Fruit fly (Drosophila melanogaster) whole organism, wandering third instar larva: Measurements from ENCODE around the gene dpy.

Experiments
- Abd-B ChIP-seq: fragments of >200 bp; optimal IDR thresholded peaks from 2 replicates; lab custom pipeline; 2017; ENCODE audit warnings: missing biosample characterization, missing genetic modification characterization
- CrebA ChIP-seq: fragments of 200-800 bp; sonication (Bioruptor generic); optimal IDR thresholded peaks from 2 replicates; lab custom pipeline; 2016; ENCODE audit warnings: missing biosample characterization, mild to moderate bottlenecking, missing genetic modification characterization, borderline replicate concordance
- Dfd ChIP-seq: fragments of >200 bp; optimal IDR thresholded peaks from 2 replicates; lab custom pipeline; 2017; ENCODE audit warnings: missing biosample characterization, missing genetic modification characterization
- Dif ChIP-seq: fragments of 200-275, 200-300 bp; sonication (Bioruptor generic); optimal IDR thresholded peaks from 2 replicates; lab custom pipeline; 2018; ENCODE audit warnings: missing biosample characterization, missing genetic modification characterization; ENCODE audit not compliant: partially characterized antibody
- GATAd ChIP-seq: sonication (Bioruptor generic); optimal IDR thresholded peaks from 2 replicates; lab custom pipeline; 2016; ENCODE audit warnings: missing biosample characterization, missing genetic modification characterization
- Hr78 ChIP-seq: fragments of >200 bp; optimal IDR thresholded peaks from 2 replicates; lab custom pipeline; 2017; ENCODE audit warnings: missing biosample characterization, missing genetic modification characterization
- Hr83 ChIP-seq: fragments of 200-300 bp; sonication (Bioruptor generic); optimal IDR thresholded peaks from 2 replicates; lab custom pipeline; 2016; ENCODE audit warnings: missing biosample characterization, mild to moderate bottlenecking, missing genetic modification characterization, moderate library complexity; ENCODE audit not compliant: poor library complexity, severe bottlenecking
- Jra ChIP-seq: sonication (Bioruptor generic); optimal IDR thresholded peaks from 2 replicates; lab custom pipeline; 2016; ENCODE audit warnings: missing biosample characterization, missing genetic modification characterization
- Mio ChIP-seq: sonication (Bioruptor generic); optimal IDR thresholded peaks from 2 replicates; lab custom pipeline; 2016; ENCODE audit warnings: missing biosample characterization, missing genetic modification characterization
- N ChIP-seq: fragments of >200 bp; optimal IDR thresholded peaks from 2 replicates; lab custom pipeline; 2018; ENCODE audit warnings: missing biosample characterization, missing external identifiers, missing genetic modification characterization
- OdsH ChIP-seq: fragments of 200-800 bp; sonication (Bioruptor generic); optimal IDR thresholded peaks from 2 replicates; lab custom pipeline; 2016; ENCODE audit warnings: missing biosample characterization, mild to moderate bottlenecking, missing genetic modification characterization
- Rel ChIP-seq, 2 experiments: fragments of 200-800 bp; sonication (Bioruptor generic) in 1 of 2; optimal IDR thresholded peaks; 2 replicates in 1 of 2; 3 replicates in 1 of 2; lab custom pipeline; 2016 to 2019; ENCODE audit warnings: mild to moderate bottlenecking in 2 of 2, missing biosample characterization in 2 of 2, missing genetic modification characterization in 2 of 2, moderate library complexity in 1 of 2
- Sp1 ChIP-seq: fragments of 200-800 bp; sonication (Bioruptor generic); optimal IDR thresholded peaks from 3 replicates; lab custom pipeline; 2019; ENCODE audit warnings: missing biosample characterization, mild to moderate bottlenecking, missing genetic modification characterization, moderate library complexity
- Vsx2 ChIP-seq: fragments of 200-300, 225-300 bp; sonication (Bioruptor generic); optimal IDR thresholded peaks from 2 replicates; lab custom pipeline; 2018; ENCODE audit warnings: missing biosample characterization, missing genetic modification characterization; ENCODE audit not compliant: partially characterized antibody
- dl ChIP-seq, 2 experiments: fragments of 175-275, 200-275 bp in 1 of 2; fragments of 200-275 bp in 1 of 2; sonication (Bioruptor generic); optimal IDR thresholded peaks; lab custom pipeline; 2018; ENCODE audit warnings: mild to moderate bottlenecking in 2 of 2, missing biosample characterization in 2 of 2, missing genetic modification characterization in 2 of 2, moderate library complexity in 2 of 2; ENCODE audit not compliant: partially characterized antibody in 2 of 2, insufficient read depth in 1 of 2
- dmrt93B ChIP-seq: fragments of 200-800 bp; sonication (Bioruptor generic); optimal IDR thresholded peaks from 2 replicates; lab custom pipeline; 2018; ENCODE audit warnings: missing biosample characterization, mild to moderate bottlenecking, missing genetic modification characterization
- foxo ChIP-seq, 2 experiments: fragments of 200-800 bp; sonication (Bioruptor generic); optimal IDR thresholded peaks; 2 replicates in 1 of 2; 3 replicates in 1 of 2; lab custom pipeline; 2016 to 2017; ENCODE audit warnings: missing biosample characterization in 2 of 2, missing genetic modification characterization in 2 of 2
- fru ChIP-seq: fragments of 200-800 bp; sonication (Bioruptor generic); optimal IDR thresholded peaks from 3 replicates; lab custom pipeline; 2016; ENCODE audit warnings: missing biosample characterization, mild to moderate bottlenecking, missing genetic modification characterization
- h ChIP-seq: fragments of 200-800 bp; sonication (Bioruptor generic); optimal IDR thresholded peaks from 3 replicates; lab custom pipeline; 2016; ENCODE audit warnings: missing biosample characterization, mild to moderate bottlenecking, missing genetic modification characterization
- jim ChIP-seq: fragments of 175-275, 200-325 bp; sonication (Bioruptor generic); optimal IDR thresholded peaks from 2 replicates; lab custom pipeline; 2016; ENCODE audit warnings: missing biosample characterization, mild to moderate bottlenecking, missing genetic modification characterization
- lola ChIP-seq: fragments of >200 bp; optimal IDR thresholded peaks from 2 replicates; lab custom pipeline; 2017; ENCODE audit warnings: missing biosample characterization, missing genetic modification characterization
- psq ChIP-seq: fragments of 200-800 bp; sonication (Bioruptor generic); optimal IDR thresholded peaks from 3 replicates; lab custom pipeline; 2017; ENCODE audit warnings: missing biosample characterization, mild to moderate bottlenecking, missing genetic modification characterization, moderate library complexity
- rgr ChIP-seq: fragments of 200-800 bp; sonication (Bioruptor generic); optimal IDR thresholded peaks from 3 replicates; lab custom pipeline; 2016; ENCODE audit warnings: missing biosample characterization, mild to moderate bottlenecking, missing genetic modification characterization
- sage ChIP-seq: fragments of 200-800 bp; sonication (Bioruptor generic); optimal IDR thresholded peaks from 2 replicates; lab custom pipeline; 2016; ENCODE audit warnings: missing biosample characterization, mild to moderate bottlenecking, missing genetic modification characterization
- sv ChIP-seq: fragments of 200-800 bp; sonication (Bioruptor generic); optimal IDR thresholded peaks from 3 replicates; lab custom pipeline; 2016; ENCODE audit warnings: missing biosample characterization, missing genetic modification characterization
- tai ChIP-seq: sonication (Bioruptor generic); optimal IDR thresholded peaks from 2 replicates; lab custom pipeline; 2016; ENCODE audit warnings: missing biosample characterization, missing genetic modification characterization
- usp ChIP-seq: fragments of >200 bp; optimal IDR thresholded peaks from 2 replicates; lab custom pipeline; 2017; ENCODE audit warnings: missing biosample characterization, missing genetic modification characterization
- woc ChIP-seq: sonication (Bioruptor generic); optimal IDR thresholded peaks from 2 replicates; lab custom pipeline; 2016; ENCODE audit warnings: missing biosample characterization, mild to moderate bottlenecking, missing genetic modification characterization

Gene dpy

dm6 chr2L:4596686-4597085, 17.4 kb downstream of the dpy start:
- TF ChIP-seq GATAd (GFP tag; lab: Kevin White, UChicago) (no peak), Jra (GFP tag; lab: Kevin White, UChicago) (no peak), jim (GFP tag; lab: Kevin White, UChicago) (no peak), dl (GFP tag; optimal IDR thresholded peaks at IDR 0.05; lab: Kevin White, UChicago; ENCODE audit: insufficient read depth in 1 of 2, partially characterized antibody in 2 of 2) (no peak), Sp1 (GFP tag; lab: Kevin White, UChicago) (no peak), Hr78 (GFP tag; lab: Kevin White, UChicago) (no peak), Rel (GFP tag; optimal IDR thresholded peaks at IDR 0.05; lab: Kevin White, UChicago) (no peak), Rel (tag; optimal IDR thresholded peaks at IDR 0.05; lab: Kevin White, UChicago) (no peak), Dif (GFP tag; lab: Kevin White, UChicago) (no peak), Dfd (GFP tag; lab: Kevin White, UChicago) (no peak), sv (no peak), Vsx2 (GFP tag; lab: Kevin White, UChicago) (no peak), Mio (no peak), N (GFP tag; lab: Kevin White, UChicago) (no peak), psq (GFP tag; lab: Kevin White, UChicago) (no peak), foxo (GFP tag; optimal IDR thresholded peaks at IDR 0.05; lab: Kevin White, UChicago) (no peak), tai (GFP tag; lab: Kevin White, UChicago) (no peak), lola (GFP tag; lab: Kevin White, UChicago) (no peak), Abd-B (no peak), rgr (GFP tag; lab: Kevin White, UChicago) (no peak), dmrt93B (GFP tag; lab: Kevin White, UChicago) (no peak)

DNA sequence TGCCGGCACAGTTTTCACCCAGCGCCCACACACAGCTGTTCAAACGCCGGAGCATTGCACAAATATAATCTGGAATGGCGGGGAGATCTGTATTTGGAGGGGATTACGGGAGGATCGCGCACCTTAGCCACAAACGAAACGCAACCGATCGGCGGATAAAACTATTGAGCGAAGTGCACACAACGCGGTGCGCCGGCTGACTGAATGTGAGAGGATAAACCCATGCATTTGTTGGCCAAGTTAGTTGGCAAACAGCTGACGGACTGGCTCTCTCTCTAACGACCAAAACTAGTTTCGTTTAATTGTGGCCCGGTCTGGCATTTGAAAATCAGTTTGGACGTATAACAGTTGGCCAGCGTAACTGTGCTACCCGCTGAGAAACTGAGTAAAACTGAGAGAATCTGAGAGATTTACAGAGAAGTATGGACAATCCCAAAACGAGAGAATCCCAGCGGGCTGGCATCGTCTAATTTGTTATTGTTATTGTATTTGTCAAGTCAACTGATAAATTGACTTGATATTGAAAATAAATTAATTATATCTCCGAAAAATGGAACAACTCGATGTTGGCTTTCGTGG, 19.2 kb downstream of the dpy start:
- no peak for TF ChIP-seq foxo (GFP tag; optimal IDR thresholded peaks at IDR 0.05; lab: Kevin White, UChicago)
- TF ChIP-seq Dif (GFP tag; lab: Kevin White, UChicago) = no peak
- TF ChIP-seq Jra (GFP tag; lab: Kevin White, UChicago) = no peak
- no peak for TF ChIP-seq Rel (GFP tag; optimal IDR thresholded peaks at IDR 0.05; lab: Kevin White, UChicago)
- TF ChIP-seq Rel (tag; optimal IDR thresholded peaks at IDR 0.05; lab: Kevin White, UChicago) = no peak
- no peak for TF ChIP-seq Mio
- TF ChIP-seq OdsH (GFP tag; lab: Kevin White, UChicago) = no peak
- TF ChIP-seq CrebA (GFP tag; lab: Kevin White, UChicago) = no peak
- TF ChIP-seq sage (GFP tag; lab: Kevin White, UChicago) = no peak
- TF ChIP-seq h (GFP tag; lab: Kevin White, UChicago) = no peak

DNA sequence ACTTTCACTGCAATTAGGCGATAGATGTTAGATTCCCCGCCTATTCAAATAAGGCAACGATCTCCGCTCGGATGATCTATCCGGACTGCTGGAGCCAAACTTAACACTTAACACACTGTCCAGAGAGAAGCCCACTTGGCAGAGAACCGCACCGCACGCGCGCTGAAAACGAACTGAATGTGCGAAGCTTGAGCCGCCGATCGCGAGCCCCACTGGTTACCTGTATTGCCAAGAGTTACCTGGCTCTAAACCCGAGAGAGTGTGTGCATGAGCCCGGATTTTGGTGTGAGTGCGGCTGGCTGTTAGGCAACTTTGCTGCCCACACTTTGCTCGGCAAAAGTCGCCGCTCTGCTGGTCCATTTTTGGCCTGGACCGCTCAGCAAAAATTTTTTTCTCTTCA, 22.3 kb downstream of the dpy start:
- peak; percentile 25 for TF ChIP-seq h (GFP tag; lab: Kevin White, UChicago)
- peak; percentile 25 for TF ChIP-seq Sp1 (GFP tag; lab: Kevin White, UChicago)
- TF ChIP-seq Vsx2 (GFP tag; lab: Kevin White, UChicago) = peak; percentile 36
- no peak for TF ChIP-seq woc (GFP tag; lab: Kevin White, UChicago)
- peak; percentile 11 for TF ChIP-seq CrebA (GFP tag; lab: Kevin White, UChicago)
- peak; percentile 58 for TF ChIP-seq Hr83 (GFP tag; lab: Kevin White, UChicago)
- peak; percentile 33 for TF ChIP-seq fru (GFP tag; lab: Kevin White, UChicago)
- peak in 1 of 2 experiments; percentile 8 for TF ChIP-seq dl (GFP tag; optimal IDR thresholded peaks at IDR 0.05; lab: Kevin White, UChicago; ENCODE audit: insufficient read depth in 1 of 2, partially characterized antibody in 2 of 2)
- no peak for TF ChIP-seq lola (GFP tag; lab: Kevin White, UChicago)
- peak; percentile 67 for TF ChIP-seq Dif (GFP tag; lab: Kevin White, UChicago)

- TF ChIP-seq usp (GFP tag; lab: Kevin White, UChicago) (no peak), psq (GFP tag; lab: Kevin White, UChicago) (peak; percentile 50), fru (GFP tag; lab: Kevin White, UChicago) (peak; percentile 89), sage (GFP tag; lab: Kevin White, UChicago) (peak; percentile 5), Jra (GFP tag; lab: Kevin White, UChicago) (no peak)
Measured at dm6 chr2L:4588797-4589196, 25.3 kb downstream of the dpy start.
